Fruit fly (Drosophila melanogaster) whole organism, wandering third instar larva: ENCODE data around the gene Vps60.

Experiments
- Abd-B ChIP-seq: fragments of >200 bp; optimal IDR thresholded peaks from 2 replicates; lab custom pipeline; 2017; ENCODE audit warnings: missing biosample characterization, missing genetic modification characterization
- CG32264 ChIP-seq: fragments of 200-800 bp; sonication (Bioruptor generic); optimal IDR thresholded peaks from 2 replicates; lab custom pipeline; 2016; ENCODE audit warnings: missing biosample characterization, missing genetic modification characterization
- Dfd ChIP-seq: fragments of >200 bp; optimal IDR thresholded peaks from 2 replicates; lab custom pipeline; 2017; ENCODE audit warnings: missing biosample characterization, missing genetic modification characterization
- Hnf4 ChIP-seq: fragments of 200-800 bp; sonication (Bioruptor generic); optimal IDR thresholded peaks from 2 replicates; lab custom pipeline; 2016; ENCODE audit warnings: missing biosample characterization, mild to moderate bottlenecking, missing genetic modification characterization
- Hr78 ChIP-seq: fragments of >200 bp; optimal IDR thresholded peaks from 2 replicates; lab custom pipeline; 2017; ENCODE audit warnings: missing biosample characterization, missing genetic modification characterization
- Hr83 ChIP-seq: fragments of 200-300 bp; sonication (Bioruptor generic); optimal IDR thresholded peaks from 2 replicates; lab custom pipeline; 2016; ENCODE audit warnings: missing biosample characterization, mild to moderate bottlenecking, missing genetic modification characterization, moderate library complexity; ENCODE audit not compliant: poor library complexity, severe bottlenecking
- Jra ChIP-seq: sonication (Bioruptor generic); optimal IDR thresholded peaks from 2 replicates; lab custom pipeline; 2016; ENCODE audit warnings: missing biosample characterization, missing genetic modification characterization
- Mio ChIP-seq: sonication (Bioruptor generic); optimal IDR thresholded peaks from 2 replicates; lab custom pipeline; 2016; ENCODE audit warnings: missing biosample characterization, missing genetic modification characterization
- N ChIP-seq: fragments of >200 bp; optimal IDR thresholded peaks from 2 replicates; lab custom pipeline; 2018; ENCODE audit warnings: missing biosample characterization, missing external identifiers, missing genetic modification characterization
- Rel ChIP-seq, 2 experiments: fragments of 200-800 bp; sonication (Bioruptor generic) in 1 of 2; optimal IDR thresholded peaks; 2 replicates in 1 of 2; 3 replicates in 1 of 2; lab custom pipeline; 2016 to 2019; ENCODE audit warnings: mild to moderate bottlenecking in 2 of 2, missing biosample characterization in 2 of 2, missing genetic modification characterization in 2 of 2, moderate library complexity in 1 of 2
- Sp1 ChIP-seq: fragments of 200-800 bp; sonication (Bioruptor generic); optimal IDR thresholded peaks from 3 replicates; lab custom pipeline; 2019; ENCODE audit warnings: missing biosample characterization, mild to moderate bottlenecking, missing genetic modification characterization, moderate library complexity
- Vsx2 ChIP-seq: fragments of 200-300, 225-300 bp; sonication (Bioruptor generic); optimal IDR thresholded peaks from 2 replicates; lab custom pipeline; 2018; ENCODE audit warnings: missing biosample characterization, missing genetic modification characterization; ENCODE audit not compliant: partially characterized antibody
- br ChIP-seq: fragments of 200-800 bp; sonication (Bioruptor generic); optimal IDR thresholded peaks from 2 replicates; lab custom pipeline; 2016; ENCODE audit warnings: missing biosample characterization, missing genetic modification characterization
- brk ChIP-seq: fragments of 200-800 bp; sonication (Bioruptor generic); optimal IDR thresholded peaks from 2 replicates; lab custom pipeline; 2016; ENCODE audit warnings: missing biosample characterization, mild to moderate bottlenecking, missing genetic modification characterization
- dl ChIP-seq, 2 experiments: fragments of 175-275, 200-275 bp in 1 of 2; fragments of 200-275 bp in 1 of 2; sonication (Bioruptor generic); optimal IDR thresholded peaks; lab custom pipeline; 2018; ENCODE audit warnings: mild to moderate bottlenecking in 2 of 2, missing biosample characterization in 2 of 2, missing genetic modification characterization in 2 of 2, moderate library complexity in 2 of 2; ENCODE audit not compliant: partially characterized antibody in 2 of 2, insufficient read depth in 1 of 2
- dmrt93B ChIP-seq: fragments of 200-800 bp; sonication (Bioruptor generic); optimal IDR thresholded peaks from 2 replicates; lab custom pipeline; 2018; ENCODE audit warnings: missing biosample characterization, mild to moderate bottlenecking, missing genetic modification characterization
- dsf ChIP-seq: sonication (Bioruptor generic); optimal IDR thresholded peaks from 2 replicates; lab custom pipeline; 2016; ENCODE audit warnings: missing biosample characterization, missing genetic modification characterization, borderline replicate concordance
- ey ChIP-seq: fragments of 200-800 bp; sonication (Bioruptor generic); optimal IDR thresholded peaks from 2 replicates; lab custom pipeline; 2016; ENCODE audit warnings: missing biosample characterization, missing genetic modification characterization
- foxo ChIP-seq, 2 experiments: fragments of 200-800 bp; sonication (Bioruptor generic); optimal IDR thresholded peaks; 2 replicates in 1 of 2; 3 replicates in 1 of 2; lab custom pipeline; 2016 to 2017; ENCODE audit warnings: missing biosample characterization in 2 of 2, missing genetic modification characterization in 2 of 2
- fru ChIP-seq: fragments of 200-800 bp; sonication (Bioruptor generic); optimal IDR thresholded peaks from 3 replicates; lab custom pipeline; 2016; ENCODE audit warnings: missing biosample characterization, mild to moderate bottlenecking, missing genetic modification characterization
- h ChIP-seq: fragments of 200-800 bp; sonication (Bioruptor generic); optimal IDR thresholded peaks from 3 replicates; lab custom pipeline; 2016; ENCODE audit warnings: missing biosample characterization, mild to moderate bottlenecking, missing genetic modification characterization
- lola ChIP-seq: fragments of >200 bp; optimal IDR thresholded peaks from 2 replicates; lab custom pipeline; 2017; ENCODE audit warnings: missing biosample characterization, missing genetic modification characterization
- pan ChIP-seq: fragments of >200 bp; optimal IDR thresholded peaks from 2 replicates; lab custom pipeline; 2017
- psq ChIP-seq: fragments of 200-800 bp; sonication (Bioruptor generic); optimal IDR thresholded peaks from 3 replicates; lab custom pipeline; 2017; ENCODE audit warnings: missing biosample characterization, mild to moderate bottlenecking, missing genetic modification characterization, moderate library complexity
- rgr ChIP-seq: fragments of 200-800 bp; sonication (Bioruptor generic); optimal IDR thresholded peaks from 3 replicates; lab custom pipeline; 2016; ENCODE audit warnings: missing biosample characterization, mild to moderate bottlenecking, missing genetic modification characterization
- sage ChIP-seq: fragments of 200-800 bp; sonication (Bioruptor generic); optimal IDR thresholded peaks from 2 replicates; lab custom pipeline; 2016; ENCODE audit warnings: missing biosample characterization, mild to moderate bottlenecking, missing genetic modification characterization
- sv ChIP-seq: fragments of 200-800 bp; sonication (Bioruptor generic); optimal IDR thresholded peaks from 3 replicates; lab custom pipeline; 2016; ENCODE audit warnings: missing biosample characterization, missing genetic modification characterization
- tai ChIP-seq: sonication (Bioruptor generic); optimal IDR thresholded peaks from 2 replicates; lab custom pipeline; 2016; ENCODE audit warnings: missing biosample characterization, missing genetic modification characterization
- usp ChIP-seq: fragments of >200 bp; optimal IDR thresholded peaks from 2 replicates; lab custom pipeline; 2017; ENCODE audit warnings: missing biosample characterization, missing genetic modification characterization
- woc ChIP-seq: sonication (Bioruptor generic); optimal IDR thresholded peaks from 2 replicates; lab custom pipeline; 2016; ENCODE audit warnings: missing biosample characterization, mild to moderate bottlenecking, missing genetic modification characterization

Gene Vps60

DNA sequence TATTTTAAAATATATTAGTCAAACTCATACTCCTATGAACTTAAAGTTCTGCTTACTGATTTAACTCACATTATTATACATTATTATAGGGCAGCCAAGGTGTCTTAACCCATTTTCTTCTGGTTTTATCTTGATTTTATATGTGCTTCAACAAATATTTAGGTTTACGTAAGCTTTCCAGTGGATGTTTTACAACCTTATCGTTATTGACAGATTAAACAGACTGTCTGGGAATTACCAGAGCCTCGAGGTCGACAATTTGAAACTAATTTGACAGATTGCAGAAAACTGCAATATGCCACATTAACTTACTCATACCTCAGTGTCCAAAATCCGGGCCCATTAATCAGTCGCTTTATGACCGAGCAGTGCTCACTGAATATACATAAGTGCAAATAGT, 9.8 kb upstream of the Vps60 start:
- no peak for TF ChIP-seq pan
- no peak for TF ChIP-seq fru (GFP tag; lab: Kevin White, UChicago)
- TF ChIP-seq Rel (GFP tag; optimal IDR thresholded peaks at IDR 0.05; lab: Kevin White, UChicago), result no peak
- TF ChIP-seq Rel (tag; optimal IDR thresholded peaks at IDR 0.05; lab: Kevin White, UChicago), result peak; percentile 34
- TF ChIP-seq foxo (GFP tag; optimal IDR thresholded peaks at IDR 0.05; lab: Kevin White, UChicago), result peak in 1 of 2 experiments; percentile 2
- TF ChIP-seq sv, result no peak
- TF ChIP-seq Vsx2 (GFP tag; lab: Kevin White, UChicago), result no peak
- TF ChIP-seq, all 38 proteins: peak for 2

- TF ChIP-seq dmrt93B, result no peak
- TF ChIP-seq br (GFP tag; lab: Kevin White, UChicago), result no peak
- peak; percentile 40 for TF ChIP-seq Vsx2 (GFP tag; lab: Kevin White, UChicago)
- TF ChIP-seq Rel (GFP tag; optimal IDR thresholded peaks at IDR 0.05; lab: Kevin White, UChicago), result no peak
- peak; percentile 93 for TF ChIP-seq Rel (tag; optimal IDR thresholded peaks at IDR 0.05; lab: Kevin White, UChicago)
- TF ChIP-seq fru (GFP tag; lab: Kevin White, UChicago), result no peak
- TF ChIP-seq Abd-B (GFP tag; lab: Kevin White, UChicago), result no peak
- TF ChIP-seq Dfd (GFP tag; lab: Kevin White, UChicago), result no peak
- TF ChIP-seq, all 38 proteins: peak for 2
These were observed 4.2 kb upstream of the Vps60 start for dm6 chr3L:17625574-17626128.

DNA sequence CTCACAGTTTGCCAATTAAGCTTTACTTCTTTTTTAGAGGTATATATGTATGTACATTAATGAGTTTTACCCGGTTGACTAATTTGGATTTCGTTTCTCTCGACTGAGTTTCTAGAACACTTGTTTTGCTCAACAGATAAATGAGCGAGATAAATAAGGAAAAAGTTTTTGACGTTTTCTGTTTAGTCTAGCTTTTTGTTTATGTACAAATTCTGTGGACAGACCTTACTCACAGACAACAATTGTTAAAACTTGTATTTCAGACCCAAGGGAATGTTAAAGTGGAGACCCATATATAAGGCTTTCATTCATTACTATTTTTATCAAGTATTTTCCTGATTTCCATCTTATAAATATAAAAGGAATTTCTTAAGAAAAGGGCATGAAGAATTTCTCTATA, 3.6 kb upstream of the Vps60 start:
- TF ChIP-seq usp (no peak), Hnf4 (GFP tag; lab: Kevin White, UChicago) (no peak), CG32264 (no peak), rgr (GFP tag; lab: Kevin White, UChicago) (peak; percentile 7), lola (GFP tag; lab: Kevin White, UChicago) (no peak), Sp1 (no peak), brk (GFP tag; lab: Kevin White, UChicago) (no peak), dsf (no peak), psq (GFP tag; lab: Kevin White, UChicago) (no peak)

dm6 chr3L:17624208-17624826, 2.9 kb upstream of the Vps60 start:
- TF ChIP-seq Dfd (GFP tag; lab: Kevin White, UChicago) (no peak), woc (GFP tag; lab: Kevin White, UChicago) (no peak), N (GFP tag; lab: Kevin White, UChicago) (no peak), usp (no peak), foxo (GFP tag; optimal IDR thresholded peaks at IDR 0.05; lab: Kevin White, UChicago) (no peak), dl (GFP tag; optimal IDR thresholded peaks at IDR 0.05; lab: Kevin White, UChicago; ENCODE audit: insufficient read depth in 1 of 2, partially characterized antibody in 2 of 2) (no peak), ey (GFP tag; lab: Kevin White, UChicago) (no peak)

DNA sequence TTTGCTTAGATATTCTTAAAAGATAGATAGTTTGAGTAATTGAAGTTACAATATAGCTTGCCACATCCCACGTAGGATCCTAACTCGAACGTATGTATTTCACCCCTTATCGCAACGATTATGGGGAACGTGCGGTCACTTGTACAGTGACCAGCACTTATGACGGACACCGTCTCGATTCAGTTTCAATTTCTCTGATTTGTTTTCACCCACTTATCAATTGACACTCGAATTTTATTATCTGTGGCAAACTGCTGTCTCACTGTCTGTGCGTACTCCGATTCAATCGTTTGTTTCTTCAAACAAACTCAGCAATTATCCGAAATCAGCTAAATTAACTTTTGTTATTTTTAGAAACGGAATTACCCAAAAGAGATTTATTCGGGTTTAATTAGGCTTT, 1.5 kb upstream of the Vps60 start:
- TF ChIP-seq Hr78 (GFP tag; lab: Kevin White, UChicago), result no peak
- no peak for TF ChIP-seq Dfd (GFP tag; lab: Kevin White, UChicago)
- TF ChIP-seq fru (GFP tag; lab: Kevin White, UChicago), result no peak
- TF ChIP-seq tai (GFP tag; lab: Kevin White, UChicago), result no peak
- no peak for TF ChIP-seq dmrt93B
- no peak for TF ChIP-seq Mio (GFP tag; lab: Kevin White, UChicago)
- no peak for TF ChIP-seq sage (GFP tag; lab: Kevin White, UChicago)
- no peak for TF ChIP-seq Hr83 (GFP tag; lab: Kevin White, UChicago)
- no peak for TF ChIP-seq Jra (GFP tag; lab: Kevin White, UChicago)
- peak; percentile 25 for TF ChIP-seq h (GFP tag; lab: Kevin White, UChicago)
- TF ChIP-seq foxo (GFP tag; optimal IDR thresholded peaks at IDR 0.05; lab: Kevin White, UChicago), result peak in 1 of 2 experiments; percentile 6
